Fruit fly (Drosophila melanogaster) whole organism, embryonic: ENCODE results near the gene Sf3b3.

Source experiments
- Ada2b ChIP-seq: fragments of 200-800 bp; sonication (Bioruptor generic); IDR thresholded peaks from 2 replicates; pipeline ENCODE4 v1.3.6; 2022; ENCODE audit warnings: missing biosample characterization, missing genetic modification characterization
- CG10959 ChIP-seq: fragments of 200-800 bp; sonication (Bioruptor generic); IDR thresholded peaks from 2 replicates; pipeline ENCODE4 v1.3.6; 2022; ENCODE audit warnings: missing biosample characterization, missing genetic modification characterization
- CG11398 ChIP-seq: fragments of 200-800 bp; sonication (Bioruptor generic); optimal IDR thresholded peaks from 2 replicates; lab custom pipeline; 2016; ENCODE audit warnings: missing biosample characterization, missing genetic modification characterization
- CG11504 ChIP-seq: fragments of 200-800 bp; sonication (Bioruptor generic); optimal IDR thresholded peaks from 3 replicates; lab custom pipeline; 2019; ENCODE audit warnings: missing biosample characterization, mild to moderate bottlenecking, missing genetic modification characterization, moderate library complexity
- CG12219 ChIP-seq: fragments of 200-800 bp; sonication (Bioruptor generic); optimal IDR thresholded peaks from 3 replicates; lab custom pipeline; 2018; ENCODE audit warnings: missing biosample characterization, mild to moderate bottlenecking, missing genetic modification characterization
- CG14014 ChIP-seq: fragments of 200-800 bp; sonication (Bioruptor generic); IDR thresholded peaks from 2 replicates; pipeline ENCODE4 v1.3.6; 2022; ENCODE audit warnings: missing biosample characterization, missing genetic modification characterization
- CG14050 ChIP-seq: fragments of 200-800 bp; sonication (Bioruptor generic); IDR thresholded peaks from 3 replicates; pipeline ENCODE4 v1.3.6; 2022; ENCODE audit warnings: missing biosample characterization, missing genetic modification characterization
- CG14441 ChIP-seq: fragments of 200-800 bp; sonication (Bioruptor generic); IDR thresholded peaks from 2 replicates; pipeline ENCODE4 v1.3.6; 2022; ENCODE audit warnings: missing biosample characterization, missing genetic modification characterization
- CG15479 ChIP-seq: fragments of 200-800 bp; sonication (Bioruptor generic); optimal IDR thresholded peaks from 3 replicates; lab custom pipeline; 2019; ENCODE audit warnings: missing biosample characterization, mild to moderate bottlenecking, missing genetic modification characterization, moderate library complexity
- CG2202 ChIP-seq: fragments of 200-800 bp; sonication (Bioruptor generic); optimal IDR thresholded peaks from 2 replicates; lab custom pipeline; 2018; ENCODE audit warnings: missing biosample characterization, mild to moderate bottlenecking, missing genetic modification characterization
- CG2678 ChIP-seq: fragments of 200-800 bp; sonication (Bioruptor generic); optimal IDR thresholded peaks from 3 replicates; lab custom pipeline; 2019; ENCODE audit warnings: missing biosample characterization, mild to moderate bottlenecking, missing genetic modification characterization, moderate library complexity
- CG3726 ChIP-seq: fragments of 200-800 bp; sonication (Bioruptor generic); IDR thresholded peaks from 3 replicates; pipeline ENCODE4, ENCODE4 v1.3.6; 2022; ENCODE audit warnings: missing biosample characterization, missing genetic modification characterization
- CG43689 ChIP-seq: fragments of 200-800 bp; sonication (Bioruptor generic); IDR thresholded peaks from 2 replicates; pipeline ENCODE4 v1.3.6; 2022; ENCODE audit warnings: missing biosample characterization, missing genetic modification characterization
- CG4707 ChIP-seq: fragments of 200-800 bp; sonication (Bioruptor generic); optimal IDR thresholded peaks from 2 replicates; lab custom pipeline; 2018; ENCODE audit warnings: missing biosample characterization, mild to moderate bottlenecking, missing genetic modification characterization, moderate library complexity
- CG7271 ChIP-seq: fragments of 200-800 bp; sonication (Bioruptor generic); optimal IDR thresholded peaks from 2 replicates; lab custom pipeline; 2018; ENCODE audit warnings: missing biosample characterization, mild to moderate bottlenecking, missing genetic modification characterization, moderate library complexity
- CG7556 ChIP-seq: fragments of 200-800 bp; sonication (Bioruptor generic); optimal IDR thresholded peaks from 2 replicates; lab custom pipeline; 2017; ENCODE audit warnings: missing biosample characterization, mild to moderate bottlenecking, missing genetic modification characterization
- CG7786 ChIP-seq: fragments of 200-800 bp; sonication (Bioruptor generic); optimal IDR thresholded peaks from 2 replicates; lab custom pipeline; 2016; ENCODE audit warnings: missing biosample characterization, missing genetic modification characterization
- CG7987 ChIP-seq: fragments of 200-800 bp; sonication (Bioruptor generic); optimal IDR thresholded peaks from 2 replicates; lab custom pipeline; 2018; ENCODE audit warnings: missing biosample characterization, mild to moderate bottlenecking, missing genetic modification characterization, moderate library complexity
- CG9876 ChIP-seq: fragments of 200-800 bp; sonication (Bioruptor generic); optimal IDR thresholded peaks from 2 replicates; lab custom pipeline; 2016; ENCODE audit warnings: missing biosample characterization, missing genetic modification characterization
- Camta ChIP-seq: fragments of 200-800 bp; sonication (Bioruptor generic); optimal IDR thresholded peaks from 2 replicates; lab custom pipeline; 2016; ENCODE audit warnings: missing biosample characterization, missing genetic modification characterization
- CkIIα-i1 ChIP-seq: fragments of 200-800 bp; sonication (Bioruptor generic); IDR thresholded peaks from 2 replicates; pipeline ENCODE4 v1.3.6; 2022; ENCODE audit warnings: missing biosample characterization, missing genetic modification characterization
- D19A ChIP-seq: fragments of 200-800 bp; optimal IDR thresholded peaks from 3 replicates; lab custom pipeline; 2019; ENCODE audit warnings: missing biosample characterization, mild to moderate bottlenecking, missing genetic modification characterization, moderate library complexity
- Dp ChIP-seq: fragments of 200-800 bp; sonication (Bioruptor generic); optimal IDR thresholded peaks from 2 replicates; lab custom pipeline; 2018; ENCODE audit warnings: missing biosample characterization, mild to moderate bottlenecking, missing genetic modification characterization, moderate library complexity
- ERR ChIP-seq: fragments of 200-800 bp; sonication (Bioruptor generic); optimal IDR thresholded peaks from 2 replicates; lab custom pipeline; 2016; ENCODE audit warnings: missing biosample characterization, missing genetic modification characterization
- Elba2 ChIP-seq: fragments of 200-800 bp; sonication (Bioruptor generic); optimal IDR thresholded peaks from 3 replicates; lab custom pipeline; 2016; ENCODE audit warnings: missing biosample characterization, missing genetic modification characterization
- Ets65A ChIP-seq: fragments of 200-800 bp; sonication (Bioruptor generic); peaks from one replicate; lab custom pipeline; 2016; ENCODE audit warnings: missing biosample characterization, missing genetic modification characterization
- H2.0 ChIP-seq: fragments of 200-800 bp; sonication (Bioruptor generic); IDR thresholded peaks from 2 replicates; pipeline ENCODE4 v1.3.6; 2022; ENCODE audit warnings: missing biosample characterization, missing genetic modification characterization
- Hr51 ChIP-seq, 2 experiments: fragments of 200-800 bp; sonication (Bioruptor generic); optimal IDR thresholded peaks; 2 replicates in 1 of 2; 3 replicates in 1 of 2; lab custom pipeline; 2016 to 2018; ENCODE audit warnings: missing biosample characterization in 2 of 2, missing genetic modification characterization in 2 of 2, mild to moderate bottlenecking in 1 of 2, moderate library complexity in 1 of 2
- NC2α ChIP-seq: fragments of 200-800 bp; sonication (Bioruptor generic); optimal IDR thresholded peaks from 2 replicates; lab custom pipeline; 2016; ENCODE audit warnings: missing biosample characterization, missing genetic modification characterization
- Nf-YB ChIP-seq: fragments of 200-800 bp; sonication (Bioruptor generic); optimal IDR thresholded peaks from 3 replicates; lab custom pipeline; 2019; ENCODE audit warnings: missing biosample characterization, mild to moderate bottlenecking, missing genetic modification characterization, moderate library complexity
- Nf-YC ChIP-seq: fragments of 200-800 bp; optimal IDR thresholded peaks from 3 replicates; lab custom pipeline; 2019; ENCODE audit warnings: missing biosample characterization, mild to moderate bottlenecking, missing genetic modification characterization, moderate library complexity
- Ptx1 ChIP-seq: fragments of 200-800 bp; sonication (Bioruptor generic); IDR thresholded peaks from 2 replicates; pipeline ENCODE4 v1.3.6; 2022; ENCODE audit warnings: missing biosample characterization, missing genetic modification characterization
- Sox102F ChIP-seq: fragments of 200-800 bp; sonication (Bioruptor generic); optimal IDR thresholded peaks from 2 replicates; lab custom pipeline; 2018; ENCODE audit warnings: missing biosample characterization, mild to moderate bottlenecking, missing genetic modification characterization, moderate library complexity
- aop ChIP-seq: fragments of 200-800 bp; sonication (Bioruptor generic); IDR thresholded peaks from 2 replicates; pipeline ENCODE4 v1.3.6; 2022; ENCODE audit warnings: missing biosample characterization, missing genetic modification characterization
- ara ChIP-seq: fragments of 200-800 bp; sonication (Bioruptor generic); IDR thresholded peaks from 2 replicates; pipeline ENCODE4 v1.3.6; 2022; ENCODE audit warnings: missing biosample characterization, missing genetic modification characterization
- ato ChIP-seq: fragments of 200-800 bp; sonication (Bioruptor generic); IDR thresholded peaks from 2 replicates; pipeline ENCODE4 v1.3.6; 2022; ENCODE audit warnings: missing biosample characterization, missing genetic modification characterization; ENCODE audit not compliant: partially characterized antibody
- cwo ChIP-seq: fragments of 200-800 bp; sonication (Bioruptor generic); optimal IDR thresholded peaks from 3 replicates; lab custom pipeline; 2017; ENCODE audit warnings: missing biosample characterization, missing genetic modification characterization, mild to moderate bottlenecking, moderate library complexity, missing genetic modification reagents
- dmrt11E ChIP-seq: fragments of 200-800 bp; sonication (Bioruptor generic); optimal IDR thresholded peaks from 3 replicates; lab custom pipeline; 2018; ENCODE audit warnings: missing biosample characterization, mild to moderate bottlenecking, missing genetic modification characterization, moderate library complexity
- dpn ChIP-seq, 2 experiments: fragments of 200-800 bp; sonication (Bioruptor generic); optimal IDR thresholded peaks; 3 replicates each; lab custom pipeline; 2016; ENCODE audit warnings: missing biosample characterization in 2 of 2, missing genetic modification characterization in 2 of 2
- ewg ChIP-seq: fragments of 200-800 bp; sonication (Bioruptor generic); optimal IDR thresholded peaks from 3 replicates; lab custom pipeline; 2017; ENCODE audit warnings: mild to moderate bottlenecking, missing biosample characterization, missing genetic modification reagents, missing genetic modification characterization
- exex ChIP-seq: fragments of 200-800 bp; sonication (Bioruptor generic); optimal IDR thresholded peaks from 4 replicates; lab custom pipeline; 2018; ENCODE audit warnings: missing biosample characterization, mild to moderate bottlenecking, missing genetic modification characterization, moderate library complexity
- eyg ChIP-seq: fragments of 200-800 bp; sonication (Bioruptor generic); optimal IDR thresholded peaks from 3 replicates; lab custom pipeline; 2016; ENCODE audit warnings: missing biosample characterization, missing genetic modification characterization
- fu2 ChIP-seq: fragments of 200-800 bp; sonication (Bioruptor generic); optimal IDR thresholded peaks from 2 replicates; lab custom pipeline; 2016; ENCODE audit warnings: missing biosample characterization, missing genetic modification characterization
- gcm2 ChIP-seq: fragments of 200-800 bp; sonication (Bioruptor generic); optimal IDR thresholded peaks from 2 replicates; lab custom pipeline; 2016; ENCODE audit warnings: missing biosample characterization, missing genetic modification characterization
- gfzf ChIP-seq: fragments of 200-800 bp; sonication (Bioruptor generic); optimal IDR thresholded peaks from 2 replicates; lab custom pipeline; 2016; ENCODE audit warnings: missing biosample characterization, mild to moderate bottlenecking, missing genetic modification characterization, moderate library complexity
- phol ChIP-seq: fragments of 200-800 bp; sonication (Bioruptor generic); optimal IDR thresholded peaks from 3 replicates; lab custom pipeline; 2018; ENCODE audit warnings: missing biosample characterization, mild to moderate bottlenecking, missing genetic modification characterization, moderate library complexity
- sd ChIP-seq: fragments of 200-800 bp; sonication (Bioruptor generic); optimal IDR thresholded peaks from 3 replicates; lab custom pipeline; 2018; ENCODE audit warnings: missing biosample characterization, mild to moderate bottlenecking, missing genetic modification characterization, moderate library complexity
- sob ChIP-seq: fragments of 200-800 bp; sonication (Bioruptor generic); IDR thresholded peaks from 2 replicates; pipeline ENCODE4 v1.3.6; 2022; ENCODE audit warnings: missing biosample characterization, missing genetic modification characterization
- tna ChIP-seq: fragments of 200-800 bp; sonication (Bioruptor generic); IDR thresholded peaks from 2 replicates; pipeline ENCODE4 v1.3.6; 2022; ENCODE audit warnings: missing biosample characterization, missing genetic modification characterization; ENCODE audit not compliant: partially characterized antibody
- ttk ChIP-seq: fragments of 200-800 bp; sonication (Bioruptor generic); IDR thresholded peaks from 2 replicates; pipeline ENCODE4 v2.1.2; 2022; ENCODE audit warnings: missing biosample characterization, missing genetic modification characterization
- unpg ChIP-seq: fragments of 200-800 bp; sonication (Bioruptor generic); optimal IDR thresholded peaks from 3 replicates; lab custom pipeline; 2018; ENCODE audit warnings: missing biosample characterization, mild to moderate bottlenecking, missing genetic modification characterization, moderate library complexity

Sf3b3 gene

DNA sequence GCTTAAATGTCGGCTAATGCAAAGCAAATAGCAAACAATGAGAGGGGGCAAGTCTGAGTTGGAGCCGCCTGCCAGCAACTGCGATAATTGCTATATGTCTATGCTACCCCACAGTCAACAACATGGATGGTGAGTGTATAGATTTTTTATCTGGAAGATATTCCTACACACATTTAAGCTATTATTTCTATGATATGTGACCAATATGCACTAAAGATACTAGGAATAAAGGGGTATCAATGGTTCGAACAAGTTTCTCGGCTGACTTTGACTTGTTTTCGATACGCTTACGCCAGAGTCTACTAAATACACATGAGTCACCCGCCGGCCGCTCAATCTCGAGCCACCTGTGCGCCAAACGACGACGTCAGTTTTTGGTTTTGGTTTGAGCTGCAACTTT, 54.2 kb downstream of the Sf3b3 start (continued):
- TF ChIP-seq Ada2b (GFP tag; lab: Robert Waterston, UW) (0 out of 2 replicates have a peak, but pooled peaks have one; percentile 24), CkIIα-i1 (no peak), CG11398 (no peak), exex (tag; lab: Kevin White, UChicago) (no peak), CG7271 (tag; lab: Kevin White, UChicago) (no peak), Elba2 (GFP tag; lab: Kevin White, UChicago) (no peak), CG14441 (0 out of 2 replicates have a peak, but pooled peaks have one; percentile 36), tna (GFP tag; lab: Robert Waterston, UW) (no peak), sd (tag; lab: Kevin White, UChicago) (no peak), dpn (GFP tag; optimal IDR thresholded peaks at IDR 0.05; lab: Kevin White, UChicago) (peak; percentile 30 to 46), cwo (no peak), gcm2 (GFP tag; lab: Kevin White, UChicago) (no peak), CG2202 (tag; lab: Kevin White, UChicago) (no peak), CG7786 (GFP tag; lab: Kevin White, UChicago) (no peak), CG4707 (GFP tag; lab: Kevin White, UChicago) (no peak), NC2α (GFP tag; lab: Kevin White, UChicago) (no peak), D19A (tag; lab: Kevin White, UChicago) (no peak), Nf-YB (GFP tag; lab: Kevin White, UChicago) (no peak), Sox102F (peak; percentile 59), Ptx1 (GFP tag; lab: Robert Waterston, UW) (0 out of 2 replicates have a peak, but pooled peaks have one; percentile 21), CG14050 (GFP tag; lab: Robert Waterston, UW) (peak; percentile 33; the same call in 1 of the 3 replicates), ato (no peak), sob (GFP tag; lab: Robert Waterston, UW) (0 out of 2 replicates have a peak, but pooled peaks have one; percentile 33), Nf-YC (no peak), Hr51 (GFP tag; optimal IDR thresholded peaks at IDR 0.05; lab: Kevin White, UChicago) (peak; percentile 2 to 69), eyg (GFP tag; lab: Kevin White, UChicago) (no peak), CG15479 (GFP tag; lab: Kevin White, UChicago) (no peak), CG43689 (GFP tag; lab: Robert Waterston, UW) (0 out of 2 replicates have a peak, but pooled peaks have one; percentile 24), phol (tag; lab: Kevin White, UChicago) (no peak), CG11504 (tag; lab: Kevin White, UChicago) (peak; percentile 7), CG3726 (GFP tag; lab: Robert Waterston, UW) (no peak), aop (GFP tag; lab: Robert Waterston, UW) (no peak), fu2 (GFP tag; lab: Kevin White, UChicago) (no peak), gfzf (GFP tag; lab: Kevin White, UChicago) (no peak), Ets65A (GFP tag; lab: Kevin White, UChicago) (no peak), dmrt11E (no peak), CG10959 (no peak), ttk (GFP tag; lab: Robert Waterston, UW) (no peak), ara (no peak), CG14014 (GFP tag; lab: Robert Waterston, UW) (peak; percentile 42; the same call in 1 of the 2 replicates), unpg (GFP tag; lab: Kevin White, UChicago) (peak; percentile 51), ewg (GFP tag; lab: Kevin White, UChicago) (peak; percentile 15), CG12219 (GFP tag; lab: Kevin White, UChicago) (peak; percentile 3), Camta (GFP tag; lab: Kevin White, UChicago) (peak; percentile 21), CG2678 (tag; lab: Kevin White, UChicago) (peak; percentile 18), Dp (no peak), CG9876 (GFP tag; lab: Kevin White, UChicago) (no peak), CG7987 (no peak), H2.0 (GFP tag; lab: Robert Waterston, UW) (no peak), CG7556 (GFP tag; lab: Kevin White, UChicago) (no peak), ERR (GFP tag; lab: Kevin White, UChicago) (no peak)
